ENCODE assay signal across 2 fruit fly cellular contexts in genomic region chr3R:14278523-14279303, dm6.
TF ChIP-seq lines count a peak whose summit lies in the region.

No protein-coding gene starts in this region.

TF ChIP-seq in whole organism, embryonic, 481 proteins besides CTCF, POLR2A, EP300 and RAD21 (continued from another document and continues in another):
- TF ChIP-seq fd64A (GFP tag; optimal IDR thresholded peaks at IDR 0.05; lab: Kevin White, UChicago) (no peak), CG10654 (GFP tag; optimal IDR thresholded peaks at IDR 0.05; lab: Kevin White, UChicago) (no peak), HLH3B (GFP tag; IDR thresholded peaks at IDR 0.05; lab: Robert Waterston, UW) (no peak), CG32772 (GFP tag; IDR thresholded peaks at IDR 0.05; lab: Robert Waterston, UW) (peak; percentile 81), cato (GFP tag; optimal IDR thresholded peaks at IDR 0.05; lab: Kevin White, UChicago; ENCODE audit: borderline replicate concordance) (no peak), gro (GFP tag; optimal IDR thresholded peaks at IDR 0.05; lab: Kevin White, UChicago) (peak; percentile 13), ems (GFP tag; optimal IDR thresholded peaks at IDR 0.05; lab: Kevin White, UChicago) (peak; percentile 15), jumu (GFP tag; optimal IDR thresholded peaks at IDR 0.05; lab: Kevin White, UChicago) (peak; percentile 12), CG10543 (GFP tag; optimal IDR thresholded peaks at IDR 0.05; lab: Kevin White, UChicago) (no peak), nom (GFP tag; optimal IDR thresholded peaks at IDR 0.05; lab: Kevin White, UChicago) (peak; percentile 95), GATAe (GFP tag; conservative IDR thresholded peaks at IDR 0.05; lab: Robert Waterston, UW) (no peak), CG11723 (GFP tag; optimal IDR thresholded peaks at IDR 0.05; lab: Kevin White, UChicago) (no peak), sob (GFP tag; IDR thresholded peaks at IDR 0.05; lab: Robert Waterston, UW) (0 out of 2 replicates have a peak, but pooled peaks have one; percentile 43), fd96Cb (tag; optimal IDR thresholded peaks at IDR 0.05; lab: Kevin White, UChicago) (no peak), CrebB (tag; optimal IDR thresholded peaks at IDR 0.05; lab: Kevin White, UChicago) (no peak), HLHmδ (GFP tag; optimal IDR thresholded peaks at IDR 0.05; lab: Kevin White, UChicago) (peak; percentile 8), pros (GFP tag; optimal IDR thresholded peaks at IDR 0.05; lab: Kevin White, UChicago) (peak; percentile 100), CG17802 (tag; optimal IDR thresholded peaks at IDR 0.05; lab: Kevin White, UChicago) (no peak), CG4854 (GFP tag; optimal IDR thresholded peaks at IDR 0.05; lab: Kevin White, UChicago) (no peak), CHES-1-like (GFP tag; optimal IDR thresholded peaks at IDR 0.05; lab: Kevin White, UChicago) (no peak), CG8290 (GFP tag; optimal IDR thresholded peaks at IDR 0.05; lab: Kevin White, UChicago) (peak; percentile 16), CG8290 (tag; optimal IDR thresholded peaks at IDR 0.05; lab: Kevin White, UChicago) (peak in 1 of 2 experiments; percentile 27), CG10274 (GFP tag; optimal IDR thresholded peaks at IDR 0.05; lab: Kevin White, UChicago) (no peak), CG9932 (GFP tag; IDR thresholded peaks at IDR 0.05; lab: Robert Waterston, UW) (peak; percentile 19; the same call in 1 of the 2 replicates), CG9876 (GFP tag; optimal IDR thresholded peaks at IDR 0.05; lab: Kevin White, UChicago) (no peak), PHDP (tag; optimal IDR thresholded peaks at IDR 0.05; lab: Kevin White, UChicago) (peak; percentile 13), Sox100B (GFP tag; optimal IDR thresholded peaks at IDR 0.05; lab: Kevin White, UChicago) (no peak), jigr1 (GFP tag; IDR thresholded peaks at IDR 0.05; lab: Robert Waterston, UW) (no peak), CG4328 (GFP tag; optimal IDR thresholded peaks at IDR 0.05; lab: Kevin White, UChicago) (no peak), sisA (GFP tag; IDR thresholded peaks at IDR 0.05; lab: Robert Waterston, UW) (peak; percentile 40; the same call in 1 of the 2 replicates), CG8089 (GFP tag; optimal IDR thresholded peaks at IDR 0.05; lab: Kevin White, UChicago) (no peak), Asciz (GFP tag; optimal IDR thresholded peaks at IDR 0.05; lab: Kevin White, UChicago) (no peak), CG1792 (GFP tag; optimal IDR thresholded peaks at IDR 0.05; lab: Kevin White, UChicago) (no peak), CG7745 (tag; optimal IDR thresholded peaks at IDR 0.05; lab: Kevin White, UChicago) (peak; percentile 11), CG8478 (optimal IDR thresholded peaks at IDR 0.05; lab: Kevin White, UChicago) (no peak), Sry-β (GFP tag; optimal IDR thresholded peaks at IDR 0.05; lab: Kevin White, UChicago) (peak; percentile 96), CG7839 (tag; optimal IDR thresholded peaks at IDR 0.05; lab: Kevin White, UChicago) (no peak), HLH54F (GFP tag; optimal IDR thresholded peaks at IDR 0.05; lab: Kevin White, UChicago) (no peak), salm (tag; optimal IDR thresholded peaks at IDR 0.05; lab: Kevin White, UChicago) (no peak), CG2678 (tag; optimal IDR thresholded peaks at IDR 0.05; lab: Kevin White, UChicago) (no peak), MBD-R2 (GFP tag; IDR thresholded peaks at IDR 0.05; lab: Robert Waterston, UW) (no peak), CG2120 (GFP tag; optimal IDR thresholded peaks at IDR 0.05; lab: Kevin White, UChicago) (no peak), Hr3 (GFP tag; optimal IDR thresholded peaks at IDR 0.05; lab: Kevin White, UChicago) (no peak), CG10462 (GFP tag; optimal IDR thresholded peaks at IDR 0.05; lab: Kevin White, UChicago) (no peak), cg (GFP tag; optimal IDR thresholded peaks at IDR 0.05; lab: Kevin White, UChicago) (peak; percentile 34), tna (GFP tag; IDR thresholded peaks at IDR 0.05; lab: Robert Waterston, UW; ENCODE audit: partially characterized antibody) (no peak), Opbp (GFP tag; IDR thresholded peaks at IDR 0.05; lab: Robert Waterston, UW; ENCODE audit: partially characterized antibody) (no peak), corto (GFP tag; optimal IDR thresholded peaks at IDR 0.05; lab: Kevin White, UChicago) (peak; percentile 8), CG4424 (GFP tag; optimal IDR thresholded peaks at IDR 0.05; lab: Kevin White, UChicago) (no peak), Taf1 (GFP tag; IDR thresholded peaks at IDR 0.05; lab: Robert Waterston, UW) (no peak), CG18764 (GFP tag; optimal IDR thresholded peaks at IDR 0.05; lab: Kevin White, UChicago) (no peak), CG2889 (GFP tag; IDR thresholded peaks at IDR 0.05; lab: Robert Waterston, UW) (no peak), CG14965 (GFP tag; optimal IDR thresholded peaks at IDR 0.05; lab: Kevin White, UChicago; ENCODE audit: borderline replicate concordance) (no peak), Atf-2 (GFP tag; optimal IDR thresholded peaks at IDR 0.05; lab: Kevin White, UChicago) (no peak), da (GFP tag; optimal IDR thresholded peaks at IDR 0.05; lab: Kevin White, UChicago) (no peak), chinmo (GFP tag; IDR thresholded peaks at IDR 0.05; lab: Robert Waterston, UW; ENCODE audit: partially characterized antibody) (0 out of 4 replicates have a peak, but pooled peaks have one; percentile 59), dmrt11E (tag; optimal IDR thresholded peaks at IDR 0.05; lab: Kevin White, UChicago) (peak; percentile 12), nmo (GFP tag; optimal IDR thresholded peaks at IDR 0.05; lab: Kevin White, UChicago) (no peak), CG9727 (GFP tag; optimal IDR thresholded peaks at IDR 0.05; lab: Kevin White, UChicago) (no peak), Sin3A (optimal IDR thresholded peaks at IDR 0.05; lab: Kevin White, UChicago) (no peak), tup (GFP tag; optimal IDR thresholded peaks at IDR 0.05; lab: Kevin White, UChicago) (no peak), pan (optimal IDR thresholded peaks at IDR 0.05; lab: Kevin White, UChicago) (no peak), pan (GFP tag; optimal IDR thresholded peaks at IDR 0.05 in 1 of 2, IDR thresholded peaks at IDR 0.05 in 1 of 2) (peak in 1 of 2 experiments; percentile 17), lov (optimal IDR thresholded peaks at IDR 0.05; lab: Kevin White, UChicago) (no peak), lov (GFP tag; IDR thresholded peaks at IDR 0.05; lab: Robert Waterston, UW) (0 out of 3 replicates have a peak, but pooled peaks have one; percentile 7), bab2 (GFP tag; optimal IDR thresholded peaks at IDR 0.05; lab: Kevin White, UChicago) (no peak)

TF ChIP-seq in whole organism, prepupa, 60 proteins besides CTCF, POLR2A, EP300 and RAD21 (continued from another document):
- TF ChIP-seq Hr38 (GFP tag; optimal IDR thresholded peaks at IDR 0.05; lab: Kevin White, UChicago) (no peak), CG32006 (GFP tag; optimal IDR thresholded peaks at IDR 0.05; lab: Kevin White, UChicago) (no peak), CG11762 (GFP tag; optimal IDR thresholded peaks at IDR 0.05; lab: Kevin White, UChicago; ENCODE audit: insufficient read depth) (peak; percentile 41), Hr4 (GFP tag; optimal IDR thresholded peaks at IDR 0.05; lab: Kevin White, UChicago) (peak; percentile 16), dac (GFP tag; optimal IDR thresholded peaks at IDR 0.05; lab: Kevin White, UChicago) (no peak), acj6 (GFP tag; optimal IDR thresholded peaks at IDR 0.05; lab: Kevin White, UChicago) (peak; percentile 21), CG7368 (GFP tag; optimal IDR thresholded peaks at IDR 0.05; lab: Kevin White, UChicago) (no peak), CG8632 (GFP tag; optimal IDR thresholded peaks at IDR 0.05; lab: Kevin White, UChicago) (no peak), CG11294 (GFP tag; IDR thresholded peaks at IDR 0.05; lab: Robert Waterston, UW) (no peak), eg (GFP tag; IDR thresholded peaks at IDR 0.05; lab: Robert Waterston, UW) (peak; percentile 66), Met (GFP tag; optimal IDR thresholded peaks at IDR 0.05; lab: Kevin White, UChicago) (no peak), Sox102F (GFP tag; optimal IDR thresholded peaks at IDR 0.05; lab: Kevin White, UChicago) (no peak), vri (GFP tag; optimal IDR thresholded peaks at IDR 0.05; lab: Kevin White, UChicago) (no peak), CG34406 (GFP tag; optimal IDR thresholded peaks at IDR 0.05; lab: Kevin White, UChicago) (no peak), topi (GFP tag; optimal IDR thresholded peaks at IDR 0.05; lab: Kevin White, UChicago) (no peak), esn (GFP tag; optimal IDR thresholded peaks at IDR 0.05; lab: Kevin White, UChicago) (no peak), fd59A (GFP tag; optimal IDR thresholded peaks at IDR 0.05; lab: Kevin White, UChicago) (no peak), CG6808 (GFP tag; optimal IDR thresholded peaks at IDR 0.05; lab: Kevin White, UChicago) (peak; percentile 69), CG6854 (GFP tag; optimal IDR thresholded peaks at IDR 0.05; lab: Kevin White, UChicago) (no peak), CG11902 (GFP tag; optimal IDR thresholded peaks at IDR 0.05; lab: Kevin White, UChicago) (no peak), Smox (GFP tag; optimal IDR thresholded peaks at IDR 0.05; lab: Kevin White, UChicago) (no peak), ss (GFP tag; optimal IDR thresholded peaks at IDR 0.05; lab: Kevin White, UChicago) (peak; percentile 77 to 83), Eip93F (GFP tag; optimal IDR thresholded peaks at IDR 0.05; lab: Kevin White, UChicago) (no peak), lz (GFP tag; optimal IDR thresholded peaks at IDR 0.05; lab: Kevin White, UChicago) (no peak), Lpt (GFP tag; optimal IDR thresholded peaks at IDR 0.05; lab: Kevin White, UChicago) (peak; percentile 73), Blimp-1 (GFP tag; optimal IDR thresholded peaks at IDR 0.05; lab: Kevin White, UChicago) (no peak), achi (GFP tag; optimal IDR thresholded peaks at IDR 0.05; lab: Kevin White, UChicago) (no peak), CG1621 (tag; optimal IDR thresholded peaks at IDR 0.05; lab: Kevin White, UChicago) (peak; percentile 45), Eip78C (GFP tag; lab: Kevin White, UChicago) (peak; percentile 63), CG9139 (GFP tag; optimal IDR thresholded peaks at IDR 0.05; lab: Kevin White, UChicago) (peak; percentile 42), fd85E (GFP tag; optimal IDR thresholded peaks at IDR 0.05; lab: Kevin White, UChicago) (peak; percentile 1), Sox14 (GFP tag; optimal IDR thresholded peaks at IDR 0.05; lab: Kevin White, UChicago) (no peak), OdsH (GFP tag; optimal IDR thresholded peaks at IDR 0.05; lab: Kevin White, UChicago) (no peak), CG6276 (GFP tag; optimal IDR thresholded peaks at IDR 0.05; lab: Kevin White, UChicago) (peak; percentile 29), CG8119 (GFP tag; IDR thresholded peaks at IDR 0.05; lab: Robert Waterston, UW) (peak; percentile 55; the same call in 2 of the 3 replicates), Gug (GFP tag; IDR thresholded peaks at IDR 0.05; lab: Robert Waterston, UW) (no peak; the same call in 1 of the 2 replicates), CG3919 (GFP tag; optimal IDR thresholded peaks at IDR 0.05; lab: Kevin White, UChicago) (no peak)
